Fruit fly (Drosophila melanogaster): ENCODE data around the gene Tsf1.

- TF ChIP-seq EcR (GFP tag; optimal IDR thresholded peaks at IDR 0.05), result no peak
- peak; percentile 76 for TF ChIP-seq CG8478 (optimal IDR thresholded peaks at IDR 0.05)
- no peak for TF ChIP-seq psq (optimal IDR thresholded peaks at IDR 0.05)
- TF ChIP-seq usp (GFP tag; optimal IDR thresholded peaks at IDR 0.05), result no peak
- no peak for TF ChIP-seq pan (optimal IDR thresholded peaks at IDR 0.05)
- peak; percentile 95 for TF ChIP-seq Dll (optimal IDR thresholded peaks at IDR 0.05)
Observed at dm6 chrX:18370775-18371735, 15.8 kb upstream of the Tsf1 start.

All from whole organism.